Fruit fly (Drosophila melanogaster) whole organism, embryonic: ENCODE data around the gene sno.
A peak's percentile ranks its signal among the peaks of the same experiment; 100 is the strongest.

Experiments used
- Awh ChIP-seq: fragments of 200-800 bp; sonication (Bioruptor generic); IDR thresholded peaks from 2 replicates; pipeline ENCODE4, ENCODE4 v1.3.6; 2022; ENCODE audit warnings: missing biosample characterization, missing genetic modification characterization
- BtbVII ChIP-seq: fragments of 200-800 bp; sonication (Bioruptor generic); optimal IDR thresholded peaks from 3 replicates; lab custom pipeline; 2017; ENCODE audit warnings: missing biosample characterization, mild to moderate bottlenecking, missing genetic modification characterization
- CG10543 ChIP-seq: fragments of 200-800 bp; sonication (Bioruptor generic); optimal IDR thresholded peaks from 3 replicates; lab custom pipeline; 2017; ENCODE audit warnings: missing biosample characterization, mild to moderate bottlenecking, missing genetic modification characterization, moderate library complexity
- CG10979 ChIP-seq: fragments of 200-800 bp; sonication (Bioruptor generic); optimal IDR thresholded peaks from 2 replicates; lab custom pipeline; 2018; ENCODE audit warnings: missing biosample characterization, mild to moderate bottlenecking, missing genetic modification characterization, moderate library complexity
- CG11247 ChIP-seq: fragments of 200-800 bp; sonication (Bioruptor generic); IDR thresholded peaks from 2 replicates; pipeline ENCODE4 v1.3.6; 2022; ENCODE audit warnings: missing biosample characterization, missing genetic modification characterization
- CG11456 ChIP-seq: fragments of 200-800 bp; sonication (Bioruptor generic); IDR thresholded peaks from 3 replicates; pipeline ENCODE4 v1.3.6; 2022; ENCODE audit warnings: missing biosample characterization, missing genetic modification characterization
- CG12942 ChIP-seq: fragments of 200-800 bp; sonication (Bioruptor generic); optimal IDR thresholded peaks from 3 replicates; lab custom pipeline; 2016; ENCODE audit warnings: missing biosample characterization, missing genetic modification characterization
- CG14050 ChIP-seq: fragments of 200-800 bp; sonication (Bioruptor generic); IDR thresholded peaks from 3 replicates; pipeline ENCODE4 v1.3.6; 2022; ENCODE audit warnings: missing biosample characterization, missing genetic modification characterization
- CG15269 ChIP-seq: fragments of 200-800 bp; sonication (Bioruptor generic); optimal IDR thresholded peaks from 2 replicates; lab custom pipeline; 2018; ENCODE audit warnings: missing biosample characterization, mild to moderate bottlenecking, missing genetic modification characterization, moderate library complexity
- CG16813 ChIP-seq: fragments of 200-800 bp; sonication (Bioruptor generic); IDR thresholded peaks from 3 replicates; pipeline ENCODE4 v1.3.6; 2022; ENCODE audit warnings: missing biosample characterization, missing genetic modification characterization; ENCODE audit not compliant: partially characterized antibody
- CG17568 ChIP-seq: fragments of 200-800 bp; sonication (Bioruptor generic); optimal IDR thresholded peaks from 2 replicates; lab custom pipeline; 2018; ENCODE audit warnings: missing biosample characterization, mild to moderate bottlenecking, missing genetic modification characterization, moderate library complexity
- CG1832 ChIP-seq: fragments of 200-800 bp; sonication (Bioruptor generic); optimal IDR thresholded peaks from 2 replicates; lab custom pipeline; 2017; ENCODE audit warnings: missing biosample characterization, mild to moderate bottlenecking, missing genetic modification characterization, inconsistent platforms
- CG2202 ChIP-seq: fragments of 200-800 bp; sonication (Bioruptor generic); optimal IDR thresholded peaks from 2 replicates; lab custom pipeline; 2018; ENCODE audit warnings: missing biosample characterization, mild to moderate bottlenecking, missing genetic modification characterization
- CG2678 ChIP-seq: fragments of 200-800 bp; sonication (Bioruptor generic); optimal IDR thresholded peaks from 3 replicates; lab custom pipeline; 2019; ENCODE audit warnings: missing biosample characterization, mild to moderate bottlenecking, missing genetic modification characterization, moderate library complexity
- CG34224 ChIP-seq: fragments of 200-800 bp; sonication (Bioruptor generic); IDR thresholded peaks from 3 replicates; pipeline ENCODE4 v1.3.6; 2022; ENCODE audit warnings: missing biosample characterization, missing genetic modification characterization; ENCODE audit not compliant: partially characterized antibody
- CG3847 ChIP-seq: fragments of 200-800 bp; sonication (Bioruptor generic); IDR thresholded peaks from 2 replicates; pipeline ENCODE4 v1.3.6; 2022; ENCODE audit warnings: missing biosample characterization, missing genetic modification characterization
- CG5953 ChIP-seq: fragments of 200-800 bp; sonication (Bioruptor generic); IDR thresholded peaks from 2 replicates; pipeline ENCODE4 v1.3.6; 2022; ENCODE audit warnings: missing biosample characterization, missing genetic modification characterization
- CG7987 ChIP-seq: fragments of 200-800 bp; sonication (Bioruptor generic); optimal IDR thresholded peaks from 2 replicates; lab custom pipeline; 2018; ENCODE audit warnings: missing biosample characterization, mild to moderate bottlenecking, missing genetic modification characterization, moderate library complexity
- CG8290 ChIP-seq, 3 experiments: fragments of 200-800 bp; sonication (Bioruptor generic); optimal IDR thresholded peaks; 2 replicates each; lab custom pipeline; 2016 to 2019; ENCODE audit warnings: missing biosample characterization in 3 of 3, missing genetic modification characterization in 3 of 3, mild to moderate bottlenecking in 2 of 3, moderate library complexity in 1 of 3
- CHES-1-like ChIP-seq: fragments of 200-800 bp; sonication (Bioruptor generic); optimal IDR thresholded peaks from 2 replicates; lab custom pipeline; 2016; ENCODE audit warnings: missing biosample characterization, missing genetic modification characterization
- D ChIP-seq, 2 experiments: fragments of 200-800 bp in 1 of 2; fragments of >200 bp in 1 of 2; sonication (Bioruptor generic) in 1 of 2; optimal IDR thresholded peaks; 2 replicates in 1 of 2; 3 replicates in 1 of 2; lab custom pipeline; 2017; ENCODE audit warnings: mild to moderate bottlenecking in 1 of 2, missing biosample characterization in 1 of 2, missing genetic modification characterization in 1 of 2, missing genetic modification reagents in 1 of 2
- E2f1 ChIP-seq: fragments of 200-800 bp; sonication (Bioruptor generic); IDR thresholded peaks from 2 replicates; pipeline ENCODE4 v1.3.6; 2022; ENCODE audit warnings: missing biosample characterization, missing genetic modification characterization
- Hr39 ChIP-seq: fragments of >200 bp; optimal IDR thresholded peaks from 2 replicates; lab custom pipeline; 2017
- NC2β ChIP-seq: fragments of 200-800 bp; sonication (Bioruptor generic); optimal IDR thresholded peaks from 2 replicates; lab custom pipeline; 2016; ENCODE audit warnings: missing biosample characterization, missing genetic modification characterization
- NFAT ChIP-seq: fragments of 200-800 bp; sonication (Bioruptor generic); IDR thresholded peaks from 2 replicates; pipeline ENCODE4 v1.3.6; 2022; ENCODE audit warnings: missing biosample characterization, missing genetic modification characterization
- Oaz ChIP-seq: fragments of 200-800 bp; sonication (Bioruptor generic); IDR thresholded peaks from 2 replicates; pipeline ENCODE4 v1.3.6; 2022; ENCODE audit warnings: missing biosample characterization, missing genetic modification characterization
- Poxn ChIP-seq: fragments of 200-800 bp; sonication (Bioruptor generic); IDR thresholded peaks from 2 replicates; pipeline ENCODE4 v1.3.6; 2022; ENCODE audit warnings: missing biosample characterization, missing genetic modification characterization
- Six4 ChIP-seq: fragments of 200-800 bp; sonication (Bioruptor generic); optimal IDR thresholded peaks from 2 replicates; lab custom pipeline; 2016; ENCODE audit warnings: missing biosample characterization, missing genetic modification characterization
- Sry-β ChIP-seq: fragments of 200-800 bp; sonication (Bioruptor generic); optimal IDR thresholded peaks from 2 replicates; lab custom pipeline; 2018; ENCODE audit warnings: missing biosample characterization, mild to moderate bottlenecking, missing genetic modification characterization, moderate library complexity
- abd-A ChIP-seq: fragments of 200-800 bp; sonication (Bioruptor generic); optimal IDR thresholded peaks from 3 replicates; lab custom pipeline; 2019; ENCODE audit warnings: missing biosample characterization, mild to moderate bottlenecking, missing genetic modification characterization, moderate library complexity
- ash1 ChIP-seq: fragments of 200-800 bp; sonication (Bioruptor generic); optimal IDR thresholded peaks from 2 replicates; lab custom pipeline; 2018; ENCODE audit warnings: missing biosample characterization, mild to moderate bottlenecking, missing genetic modification characterization
- bbx ChIP-seq: fragments of 200-800 bp; sonication (Bioruptor generic); IDR thresholded peaks from 2 replicates; pipeline ENCODE4 v1.3.6; 2022; ENCODE audit warnings: missing biosample characterization, missing genetic modification characterization; ENCODE audit not compliant: partially characterized antibody
- btn ChIP-seq: fragments of 200-800 bp; sonication (Bioruptor generic); optimal IDR thresholded peaks from 2 replicates; lab custom pipeline; 2016; ENCODE audit warnings: missing biosample characterization, missing genetic modification characterization
- caup ChIP-seq: fragments of 200-800 bp; sonication (Bioruptor generic); optimal IDR thresholded peaks from 3 replicates; lab custom pipeline; 2017; ENCODE audit warnings: missing biosample characterization, mild to moderate bottlenecking, missing genetic modification characterization, moderate library complexity; ENCODE audit not compliant: severe bottlenecking
- dan ChIP-seq: fragments of 200-800 bp; sonication (Bioruptor generic); IDR thresholded peaks from 2 replicates; pipeline ENCODE4 v1.3.6; 2022; ENCODE audit warnings: missing biosample characterization, missing genetic modification characterization
- ems ChIP-seq: fragments of 200-800 bp; sonication (Bioruptor generic); optimal IDR thresholded peaks from 3 replicates; lab custom pipeline; 2016; ENCODE audit warnings: missing biosample characterization, missing genetic modification characterization
- ewg ChIP-seq: fragments of 200-800 bp; sonication (Bioruptor generic); optimal IDR thresholded peaks from 3 replicates; lab custom pipeline; 2017; ENCODE audit warnings: mild to moderate bottlenecking, missing biosample characterization, missing genetic modification reagents, missing genetic modification characterization
- fd64A ChIP-seq: fragments of 200-800 bp; sonication (Bioruptor generic); optimal IDR thresholded peaks from 3 replicates; lab custom pipeline; 2018; ENCODE audit warnings: missing biosample characterization, mild to moderate bottlenecking, missing genetic modification characterization
- fd96Cb ChIP-seq: fragments of 200-800 bp; sonication (Bioruptor generic); optimal IDR thresholded peaks from 2 replicates; lab custom pipeline; 2018; ENCODE audit warnings: missing biosample characterization, mild to moderate bottlenecking, missing genetic modification characterization, moderate library complexity
- grn ChIP-seq: fragments of 200-800 bp; sonication (Bioruptor generic); optimal IDR thresholded peaks from 3 replicates; lab custom pipeline; 2017; ENCODE audit warnings: missing biosample characterization, missing genetic modification characterization
- gsb ChIP-seq: fragments of 200-800 bp; sonication (Bioruptor generic); IDR thresholded peaks from 2 replicates; pipeline ENCODE4 v1.3.6; 2022; ENCODE audit warnings: missing biosample characterization, missing genetic modification characterization
- her ChIP-seq: fragments of 200-800 bp; sonication (Bioruptor generic); optimal IDR thresholded peaks from 2 replicates; lab custom pipeline; 2016; ENCODE audit warnings: missing biosample characterization, missing genetic modification characterization
- jumu ChIP-seq: fragments of 200-800 bp; sonication (Bioruptor generic); optimal IDR thresholded peaks from 3 replicates; lab custom pipeline; 2016; ENCODE audit warnings: missing biosample characterization, missing genetic modification characterization
- prd ChIP-seq, 3 experiments: fragments of >200 bp in 2 of 3; fragments of 200-800 bp in 1 of 3; sonication (Bioruptor generic) in 1 of 3; optimal IDR thresholded peaks in 2 of 3; IDR thresholded peaks in 1 of 3; 2 replicates in 2 of 3; 3 replicates in 1 of 3; pipeline versions ENCODE4 v1.3.6 to Lab custom; 2017 to 2022; ENCODE audit warnings: missing biosample characterization in 1 of 3, missing genetic modification characterization in 1 of 3
- psq ChIP-seq: fragments of 200-800 bp; sonication (Bioruptor generic); optimal IDR thresholded peaks from 2 replicates; lab custom pipeline; 2017; ENCODE audit warnings: missing biosample characterization, missing genetic modification characterization
- rib ChIP-seq: fragments of 200-800 bp; sonication (Bioruptor generic); IDR thresholded peaks from 2 replicates; pipeline ENCODE4 v1.3.6; 2022; ENCODE audit warnings: missing biosample characterization, missing genetic modification characterization
- run ChIP-seq: fragments of 200-800 bp; sonication (Bioruptor generic); optimal IDR thresholded peaks from 3 replicates; lab custom pipeline; 2018; ENCODE audit warnings: missing biosample characterization, mild to moderate bottlenecking, missing genetic modification characterization
- sens ChIP-seq: fragments of 200-800 bp; sonication (Bioruptor generic); peaks from one replicate; lab custom pipeline; 2016; ENCODE audit warnings: missing biosample characterization, missing genetic modification characterization
- stwl ChIP-seq: fragments of 200-800 bp; sonication (Bioruptor generic); optimal IDR thresholded peaks from 3 replicates; lab custom pipeline; 2018; ENCODE audit warnings: missing biosample characterization, mild to moderate bottlenecking, missing genetic modification characterization, moderate library complexity
- sug ChIP-seq: fragments of 200-800 bp; optimal IDR thresholded peaks from 2 replicates; lab custom pipeline; 2019; ENCODE audit warnings: missing biosample characterization, mild to moderate bottlenecking, missing genetic modification characterization, moderate library complexity
- tna ChIP-seq: fragments of 200-800 bp; sonication (Bioruptor generic); IDR thresholded peaks from 2 replicates; pipeline ENCODE4 v1.3.6; 2022; ENCODE audit warnings: missing biosample characterization, missing genetic modification characterization; ENCODE audit not compliant: partially characterized antibody
- vvl ChIP-seq: fragments of 200-800 bp; sonication (Bioruptor generic); IDR thresholded peaks from 2 replicates; pipeline ENCODE4 v1.3.6; 2022; ENCODE audit warnings: missing biosample characterization, missing genetic modification characterization
- wdn ChIP-seq: fragments of 200-800 bp; sonication (Bioruptor generic); IDR thresholded peaks from 2 replicates; pipeline ENCODE4 v1.3.6; 2022; ENCODE audit warnings: missing biosample characterization, missing genetic modification characterization

sno gene

dm6 chrX:13208554-13208953 lies 2.9 kb downstream of the sno start (continued):
- TF ChIP-seq abd-A (tag; lab: Kevin White, UChicago) (peak; percentile 68), caup (GFP tag; lab: Kevin White, UChicago) (no peak), grn (GFP tag; lab: Kevin White, UChicago) (no peak), Poxn (GFP tag; lab: Robert Waterston, UW) (no peak), Sry-β (GFP tag; lab: Kevin White, UChicago) (no peak), NC2β (GFP tag; lab: Kevin White, UChicago) (no peak), Hr39 (lab: Kevin White, UChicago) (peak; percentile 50), wdn (GFP tag; lab: Robert Waterston, UW) (no peak), CHES-1-like (no peak), CG16813 (no peak), CG2678 (tag; lab: Kevin White, UChicago) (no peak), CG10979 (no peak), CG1832 (peak; percentile 33), fd96Cb (tag; lab: Kevin White, UChicago) (no peak), prd (optimal IDR thresholded peaks at IDR 0.05; lab: Kevin White, UChicago) (no peak), prd (GFP tag; IDR thresholded peaks at IDR 0.05; lab: Robert Waterston, UW) (no peak), ewg (peak; percentile 54), tna (no peak), sug (tag; lab: Kevin White, UChicago) (no peak), her (no peak), fd64A (GFP tag; lab: Kevin White, UChicago) (no peak), ash1 (no peak), gsb (GFP tag; lab: Robert Waterston, UW) (no peak), Awh (GFP tag; lab: Robert Waterston, UW) (no peak), CG8290 (GFP tag; optimal IDR thresholded peaks at IDR 0.05; lab: Kevin White, UChicago) (no peak), CG8290 (tag; optimal IDR thresholded peaks at IDR 0.05; lab: Kevin White, UChicago) (no peak), psq (GFP tag; lab: Kevin White, UChicago) (no peak), bbx (no peak), dan (GFP tag; lab: Robert Waterston, UW) (no peak), CG7987 (GFP tag; lab: Kevin White, UChicago) (no peak), NFAT (GFP tag; lab: Robert Waterston, UW) (no peak), Oaz (no peak), btn (no peak), E2f1 (GFP tag; lab: Robert Waterston, UW) (no peak), CG12942 (no peak), CG5953 (GFP tag; lab: Robert Waterston, UW) (peak; percentile 13; the same call in 1 of the 2 replicates), ems (GFP tag; lab: Kevin White, UChicago) (no peak), jumu (GFP tag; lab: Kevin White, UChicago) (no peak), CG11456 (GFP tag; lab: Robert Waterston, UW) (no peak), BtbVII (GFP tag; lab: Kevin White, UChicago) (no peak)
- TF ChIP-seq, all 482 proteins: peak for 9

DNA sequence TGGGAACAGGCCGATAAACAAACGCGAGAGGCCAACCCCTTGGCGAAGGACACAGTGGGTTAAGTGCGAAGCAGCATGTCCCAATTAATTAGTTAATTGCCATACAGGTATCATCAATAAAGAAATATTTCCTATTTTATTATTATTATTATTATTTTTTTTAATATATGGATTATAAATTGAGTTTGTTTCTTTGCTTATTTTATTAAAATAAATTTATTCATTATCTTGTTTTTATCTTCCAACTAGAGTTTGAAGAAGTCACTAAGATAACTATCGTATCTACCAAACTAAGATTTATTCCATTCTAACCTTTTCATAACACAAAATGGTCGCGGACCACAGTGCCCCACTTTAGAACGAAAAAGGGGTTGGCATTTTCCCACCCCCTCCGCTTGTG lies 3.4 kb downstream of the sno start:
- TF ChIP-seq CG3847 (GFP tag; lab: Robert Waterston, UW) = no peak
- TF ChIP-seq rib = no peak
- no peak for TF ChIP-seq D (optimal IDR thresholded peaks at IDR 0.05; lab: Kevin White, UChicago)
- peak; percentile 13 for TF ChIP-seq D (GFP tag; optimal IDR thresholded peaks at IDR 0.05; lab: Kevin White, UChicago)
- 0 out of 2 replicates have a peak, but pooled peaks have one; percentile 21 for TF ChIP-seq vvl (GFP tag; lab: Robert Waterston, UW)
- no peak for TF ChIP-seq Six4 (GFP tag; lab: Kevin White, UChicago)
- TF ChIP-seq CG17568 = no peak
- no peak for TF ChIP-seq CG14050
- TF ChIP-seq sens (GFP tag; lab: Kevin White, UChicago) = peak; percentile 28
- no peak for TF ChIP-seq stwl
- no peak for TF ChIP-seq CG34224
- no peak for TF ChIP-seq CG11247 (GFP tag; lab: Robert Waterston, UW)
- no peak for TF ChIP-seq run (tag; lab: Kevin White, UChicago)
- TF ChIP-seq CG2202 (tag; lab: Kevin White, UChicago) = no peak
- TF ChIP-seq CG15269 = peak; percentile 56
- TF ChIP-seq CG10543 = no peak
